Worm (Caenorhabditis elegans) whole organism, L1 larva: ENCODE results near the gene T21D12.14.
A peak's percentile ranks its signal among the peaks of the same experiment; 100 is the strongest.

Source experiments
- C04F5.9 ChIP-seq: sonication (generic microtip); optimal IDR thresholded peaks from 2 replicates; lab custom pipeline; 2016; ENCODE audit warnings: missing genetic modification characterization, missing compliant biosample characterization
- F16B12.6 ChIP-seq: fragments of 150-350 bp; optimal IDR thresholded peaks from 2 replicates; lab custom pipeline; 2014; ENCODE audit warnings: missing biosample characterization, missing genetic modification characterization
- aha-1 ChIP-seq: fragments of 150-350 bp; optimal IDR thresholded peaks from 2 replicates; lab custom pipeline; 2014; ENCODE audit warnings: missing biosample characterization, missing genetic modification characterization
- ceh-63 ChIP-seq: fragments of 200-800 bp; sonication (Bioruptor generic); optimal IDR thresholded peaks from 2 replicates; lab custom pipeline; 2018; ENCODE audit warnings: mild to moderate bottlenecking, missing genetic modification characterization, missing compliant biosample characterization
- ceh-82 ChIP-seq, 3 experiments: fragments of 150-350 bp in 1 of 3; sonication (generic microtip) in 2 of 3; optimal IDR thresholded peaks; 2 replicates each; lab custom pipeline; 2014 to 2017; ENCODE audit warnings: missing biosample characterization in 3 of 3, missing genetic modification characterization in 3 of 3
- ces-1 ChIP-seq: fragments of 150-350 bp; optimal IDR thresholded peaks from 2 replicates; lab custom pipeline; 2014; ENCODE audit warnings: missing biosample characterization, missing genetic modification reagents, missing genetic modification characterization
- dpl-1 ChIP-seq, 3 experiments: fragments of 150-350 bp in 2 of 3; sonication (generic microtip) in 1 of 3; optimal IDR thresholded peaks; 2 replicates each; lab custom pipeline; 2014 to 2017; ENCODE audit warnings: missing biosample characterization in 3 of 3, missing genetic modification characterization in 3 of 3, missing genetic modification reagents in 3 of 3
- dsc-1 ChIP-seq: sonication (generic microtip); optimal IDR thresholded peaks from 2 replicates; lab custom pipeline; 2016; ENCODE audit warnings: mild to moderate bottlenecking, missing genetic modification characterization, missing compliant biosample characterization
- efl-1 ChIP-seq, 4 experiments: fragments of 150-350 bp; optimal IDR thresholded peaks in 3 of 4; peaks in 1 of 4; 1 replicate in 1 of 4; 2 replicates in 3 of 4; lab custom pipeline; 2014; ENCODE audit warnings: missing biosample characterization in 2 of 4, missing genetic modification characterization in 2 of 4, missing genetic modification reagents in 2 of 4
- efl-3 ChIP-seq: fragments of 200-800 bp; sonication (Bioruptor generic); optimal IDR thresholded peaks from 2 replicates; lab custom pipeline; 2018; ENCODE audit warnings: mild to moderate bottlenecking, missing genetic modification characterization, missing compliant biosample characterization
- elt-2 ChIP-seq: sonication (generic microtip); optimal IDR thresholded peaks from 2 replicates; lab custom pipeline; 2016; ENCODE audit warnings: missing genetic modification characterization, mild to moderate bottlenecking, inconsistent platforms, missing compliant biosample characterization, missing genetic modification reagents
- elt-3 ChIP-seq, 6 experiments: fragments of 150-350 bp in 1 of 6; sonication (generic microtip); optimal IDR thresholded peaks; 2 replicates each; lab custom pipeline; 2017 to 2018; ENCODE audit warnings: missing biosample characterization in 6 of 6, missing genetic modification characterization in 6 of 6, inconsistent platforms in 1 of 6
- fkh-10 ChIP-seq: sonication (generic microtip); optimal IDR thresholded peaks from 2 replicates; lab custom pipeline; 2017; ENCODE audit warnings: missing biosample characterization, missing genetic modification reagents, missing genetic modification characterization
- fkh-4 ChIP-seq: sonication (generic microtip); optimal IDR thresholded peaks from 2 replicates; lab custom pipeline; 2016; ENCODE audit warnings: missing compliant biosample characterization, missing genetic modification characterization, borderline replicate concordance
- fkh-8 ChIP-seq: sonication (generic microtip); optimal IDR thresholded peaks from 2 replicates; lab custom pipeline; 2016; ENCODE audit warnings: mild to moderate bottlenecking, missing genetic modification characterization, missing compliant biosample characterization
- irx-1 ChIP-seq: sonication (generic microtip); optimal IDR thresholded peaks from 2 replicates; lab custom pipeline; 2016; ENCODE audit warnings: missing genetic modification characterization, missing compliant biosample characterization
- lin-13 ChIP-seq: fragments of 150-350 bp; optimal IDR thresholded peaks from 2 replicates; lab custom pipeline; 2014; ENCODE audit warnings: missing biosample characterization, missing genetic modification reagents, missing genetic modification characterization
- lin-14 ChIP-seq: fragments of 200-800 bp; sonication (Bioruptor generic); optimal IDR thresholded peaks from 2 replicates; lab custom pipeline; 2018; ENCODE audit warnings: mild to moderate bottlenecking, missing genetic modification characterization, moderate library complexity, missing compliant biosample characterization
- lin-35 ChIP-seq, 2 experiments: fragments of 150-350 bp; optimal IDR thresholded peaks; 2 replicates each; lab custom pipeline; 2014; ENCODE audit warnings: missing biosample characterization in 2 of 2, missing genetic modification characterization in 2 of 2, missing genetic modification reagents in 2 of 2
- lin-39 ChIP-seq: fragments of 150-350 bp; optimal IDR thresholded peaks from 2 replicates; lab custom pipeline; 2014; ENCODE audit warnings: missing biosample characterization, missing genetic modification reagents, missing genetic modification characterization
- lir-3 ChIP-seq: sonication (generic microtip); optimal IDR thresholded peaks from 2 replicates; lab custom pipeline; 2016; ENCODE audit warnings: mild to moderate bottlenecking, missing genetic modification characterization, moderate library complexity, missing compliant biosample characterization; ENCODE audit not compliant: poor library complexity
- lsy-2 ChIP-seq, 2 experiments: fragments of 150-350 bp; optimal IDR thresholded peaks; 2 replicates each; lab custom pipeline; 2014; ENCODE audit warnings: missing biosample characterization in 2 of 2, missing genetic modification characterization in 2 of 2
- mdl-1 ChIP-seq, 2 experiments: fragments of 150-350 bp; optimal IDR thresholded peaks; 2 replicates each; lab custom pipeline; 2014 to 2017; ENCODE audit warnings: missing biosample characterization in 2 of 2, missing genetic modification characterization in 2 of 2, inconsistent platforms in 1 of 2
- mep-1 ChIP-seq: fragments of 150-350 bp; optimal IDR thresholded peaks from 2 replicates; lab custom pipeline; 2014; ENCODE audit warnings: missing biosample characterization, missing genetic modification characterization
- nhr-12 ChIP-seq: sonication (generic microtip); optimal IDR thresholded peaks from 2 replicates; lab custom pipeline; 2017; ENCODE audit warnings: missing biosample characterization, missing genetic modification characterization
- nhr-19 ChIP-seq: fragments of 200-800 bp; sonication (Bioruptor generic); conservative IDR thresholded peaks from 2 replicates; pipeline ENCODE4 v1.3.6; 2022; ENCODE audit warnings: missing genetic modification characterization, missing compliant biosample characterization
- nhr-20 ChIP-seq: sonication (generic microtip); optimal IDR thresholded peaks from 2 replicates; lab custom pipeline; 2016; ENCODE audit warnings: mild to moderate bottlenecking, missing genetic modification characterization, missing compliant biosample characterization
- nhr-237 ChIP-seq: fragments of 150-350 bp; optimal IDR thresholded peaks from 2 replicates; lab custom pipeline; 2014; ENCODE audit warnings: missing biosample characterization, missing genetic modification characterization
- nhr-71 ChIP-seq: sonication (generic microtip); optimal IDR thresholded peaks from 2 replicates; lab custom pipeline; 2016; ENCODE audit warnings: mild to moderate bottlenecking, missing genetic modification characterization, moderate library complexity, missing compliant biosample characterization
- nhr-76 ChIP-seq: sonication (generic microtip); optimal IDR thresholded peaks from 2 replicates; lab custom pipeline; 2017; ENCODE audit warnings: missing biosample characterization, missing genetic modification characterization
- nhr-77 ChIP-seq: fragments of 150-350 bp; optimal IDR thresholded peaks from 2 replicates; lab custom pipeline; 2014; ENCODE audit warnings: missing biosample characterization, missing genetic modification characterization
- nhr-84 ChIP-seq: sonication (generic microtip); optimal IDR thresholded peaks from 2 replicates; lab custom pipeline; 2017; ENCODE audit warnings: missing biosample characterization, missing genetic modification characterization
- nhr-85 ChIP-seq: sonication (generic microtip); peaks from one replicate; lab custom pipeline; 2016; ENCODE audit warnings: missing genetic modification characterization, inconsistent platforms, missing compliant biosample characterization
- pax-3 ChIP-seq: fragments of 200-800 bp; sonication (Bioruptor generic); optimal IDR thresholded peaks from 2 replicates; lab custom pipeline; 2018; ENCODE audit warnings: mild to moderate bottlenecking, missing genetic modification characterization, moderate library complexity, missing compliant biosample characterization
- rnt-1 ChIP-seq: sonication (generic microtip); optimal IDR thresholded peaks from 2 replicates; lab custom pipeline; 2016; ENCODE audit warnings: mild to moderate bottlenecking, missing genetic modification characterization, moderate library complexity, missing compliant biosample characterization
- skn-1 ChIP-seq: fragments of 150-350 bp; optimal IDR thresholded peaks from 2 replicates; lab custom pipeline; 2014; ENCODE audit warnings: missing biosample characterization, missing genetic modification characterization
- snu-23 ChIP-seq: sonication (generic microtip); optimal IDR thresholded peaks from 2 replicates; lab custom pipeline; 2016; ENCODE audit warnings: missing genetic modification characterization, missing compliant biosample characterization
- sox-4 ChIP-seq: sonication (generic microtip); optimal IDR thresholded peaks from 2 replicates; lab custom pipeline; 2016; ENCODE audit warnings: missing genetic modification characterization, missing compliant biosample characterization
- swsn-7 ChIP-seq: sonication (generic microtip); optimal IDR thresholded peaks from 2 replicates; lab custom pipeline; 2016; ENCODE audit warnings: missing genetic modification characterization, missing compliant biosample characterization
- tbx-2 ChIP-seq: sonication (generic microtip); optimal IDR thresholded peaks from 2 replicates; lab custom pipeline; 2016; ENCODE audit warnings: missing genetic modification characterization, missing compliant biosample characterization
- tlp-1 ChIP-seq: fragments of 150-350 bp; optimal IDR thresholded peaks from 2 replicates; lab custom pipeline; 2014; ENCODE audit warnings: missing biosample characterization, missing genetic modification characterization
- unc-130 ChIP-seq: fragments of 150-350 bp; optimal IDR thresholded peaks from 2 replicates; lab custom pipeline; 2017; ENCODE audit warnings: missing biosample characterization, missing genetic modification characterization, inconsistent platforms
- unc-86 ChIP-seq: sonication (generic microtip); optimal IDR thresholded peaks from 2 replicates; lab custom pipeline; 2016; ENCODE audit warnings: missing genetic modification characterization, missing compliant biosample characterization
- xbp-1 ChIP-seq: sonication (generic microtip); optimal IDR thresholded peaks from 2 replicates; lab custom pipeline; 2016; ENCODE audit warnings: missing genetic modification characterization, missing compliant biosample characterization
- zip-4 ChIP-seq: fragments of 200-800 bp; sonication (Bioruptor generic); optimal IDR thresholded peaks from 2 replicates; lab custom pipeline; 2018; ENCODE audit warnings: mild to moderate bottlenecking, missing genetic modification characterization, moderate library complexity, missing compliant biosample characterization
- ztf-11 ChIP-seq, 2 experiments: sonication (generic microtip); optimal IDR thresholded peaks; 2 replicates each; lab custom pipeline; 2016 to 2017; ENCODE audit warnings: missing genetic modification characterization in 2 of 2, missing biosample characterization in 1 of 2, missing compliant biosample characterization in 1 of 2
- ztf-4 ChIP-seq: fragments of 150-350 bp; optimal IDR thresholded peaks from 2 replicates; lab custom pipeline; 2014; ENCODE audit warnings: missing biosample characterization, missing genetic modification characterization

Gene T21D12.14

ce11 chrIV:264182-264709 is 23.7 kb downstream of the T21D12.14 start, which contains the start of gene pat-6:
pat-6 (minus strand) TSS chrIV:264232.
- TF ChIP-seq nhr-71 (tag; lab: Kevin White, UChicago), result peak; percentile 51
- peak in 2 of 3 experiments; percentile 1 to 5 for TF ChIP-seq ceh-82 (tag; optimal IDR thresholded peaks at IDR 0.05; lab: Kevin White, UChicago)
- TF ChIP-seq nhr-76 (tag; lab: Kevin White, UChicago), result no peak
- no peak for TF ChIP-seq xbp-1
- TF ChIP-seq dsc-1 (tag; lab: Kevin White, UChicago), result peak; percentile 58
- TF ChIP-seq snu-23 (GFP tag; lab: Kevin White, UChicago), result peak; percentile 58
- TF ChIP-seq lin-13 (GFP tag; lab: Kevin White, UChicago), result no peak
- TF ChIP-seq elt-3 (tag; optimal IDR thresholded peaks at IDR 0.05; lab: Kevin White, UChicago), result no peak
- TF ChIP-seq lin-35 (GFP tag; optimal IDR thresholded peaks at IDR 0.05; lab: Kevin White, UChicago), result peak; percentile 7 to 53
- TF ChIP-seq swsn-7 (tag; lab: Kevin White, UChicago), result peak; percentile 31
- TF ChIP-seq lsy-2 (tag; optimal IDR thresholded peaks at IDR 0.05; lab: Kevin White, UChicago), result peak in 1 of 2 experiments; percentile 23
- TF ChIP-seq dpl-1 (GFP tag; optimal IDR thresholded peaks at IDR 0.05; lab: Kevin White, UChicago), result peak in 1 of 3 experiments; percentile 39
- peak; percentile 57 to 60 for TF ChIP-seq efl-1 (optimal IDR thresholded peaks at IDR 0.05; lab: Kevin White, UChicago)
- peak; percentile 47 to 93 for TF ChIP-seq efl-1 (GFP tag; optimal IDR thresholded peaks at IDR 0.05 in 1 of 2; lab: Kevin White, UChicago)
- peak; percentile 77 for TF ChIP-seq lin-14
- peak; percentile 59 for TF ChIP-seq mep-1 (tag; lab: Kevin White, UChicago)
- peak; percentile 45 for TF ChIP-seq ztf-4 (tag; lab: Kevin White, UChicago)
- no peak for TF ChIP-seq aha-1 (tag; lab: Kevin White, UChicago)
- peak; percentile 67 for TF ChIP-seq rnt-1 (tag; lab: Kevin White, UChicago)
- TF ChIP-seq lir-3 (tag; lab: Kevin White, UChicago), result no peak
- TF ChIP-seq, all 84 proteins: peak for 13

ce11 chrIV:262460-262859 is 25.5 kb downstream of the T21D12.14 start:
- TF ChIP-seq efl-1 (optimal IDR thresholded peaks at IDR 0.05; lab: Kevin White, UChicago), result no peak
- TF ChIP-seq efl-1 (GFP tag; optimal IDR thresholded peaks at IDR 0.05 in 1 of 2; lab: Kevin White, UChicago), result peak in 1 of 2 experiments; percentile 91
- TF ChIP-seq elt-3 (tag; optimal IDR thresholded peaks at IDR 0.05; lab: Kevin White, UChicago), result no peak

ce11 chrIV:261607-262006 is 26.3 kb downstream of the T21D12.14 start, which contains the start of gene pqbp-1.1:
pqbp-1.1 (minus strand) TSS chrIV:261683.
- TF ChIP-seq lin-39 (tag; lab: Kevin White, UChicago), result peak; percentile 33
- peak; percentile 42 for TF ChIP-seq fkh-10
- no peak for TF ChIP-seq ceh-63 (GFP tag; lab: Kevin White, UChicago)
- no peak for TF ChIP-seq fkh-4
- no peak for TF ChIP-seq nhr-19 (GFP tag; lab: Robert Waterston, UW)
- TF ChIP-seq lir-3 (tag; lab: Kevin White, UChicago), result no peak
- TF ChIP-seq snu-23 (GFP tag; lab: Kevin White, UChicago), result peak; percentile 67
- no peak for TF ChIP-seq pax-3
- TF ChIP-seq C04F5.9 (tag; lab: Kevin White, UChicago), result peak; percentile 39
- peak in 1 of 6 experiments; percentile 24 for TF ChIP-seq elt-3 (tag; optimal IDR thresholded peaks at IDR 0.05; lab: Kevin White, UChicago)
- TF ChIP-seq skn-1 (tag; lab: Kevin White, UChicago), result peak; percentile 41
- peak; percentile 18 for TF ChIP-seq ces-1 (GFP tag; lab: Kevin White, UChicago)
- TF ChIP-seq nhr-20 (tag; lab: Kevin White, UChicago), result peak; percentile 58
- no peak for TF ChIP-seq efl-3 (GFP tag; lab: Kevin White, UChicago)
- TF ChIP-seq ztf-11 (tag; optimal IDR thresholded peaks at IDR 0.05; lab: Kevin White, UChicago), result no peak
- TF ChIP-seq nhr-237 (tag; lab: Kevin White, UChicago), result peak; percentile 23
- TF ChIP-seq unc-130 (tag; lab: Kevin White, UChicago), result no peak
- TF ChIP-seq zip-4 (GFP tag; lab: Kevin White, UChicago), result no peak
- no peak for TF ChIP-seq tlp-1 (tag; lab: Kevin White, UChicago)
- TF ChIP-seq aha-1 (tag; lab: Kevin White, UChicago), result no peak
- peak; percentile 43 for TF ChIP-seq unc-86 (tag; lab: Kevin White, UChicago)
- peak; percentile 51 for TF ChIP-seq fkh-8
- TF ChIP-seq nhr-12, result no peak
- no peak for TF ChIP-seq mdl-1 (tag; optimal IDR thresholded peaks at IDR 0.05; lab: Kevin White, UChicago)
- TF ChIP-seq tbx-2 (tag; lab: Kevin White, UChicago), result peak; percentile 59
- TF ChIP-seq nhr-84 (tag; lab: Kevin White, UChicago), result no peak
- peak; percentile 4 for TF ChIP-seq F16B12.6 (tag; lab: Kevin White, UChicago)
- TF ChIP-seq elt-2 (tag; lab: Kevin White, UChicago), result no peak
- peak; percentile 64 for TF ChIP-seq xbp-1
- TF ChIP-seq nhr-85 (tag; lab: Kevin White, UChicago), result peak; percentile 50
- no peak for TF ChIP-seq sox-4 (tag; lab: Kevin White, UChicago)
- TF ChIP-seq irx-1 (tag; lab: Kevin White, UChicago), result peak; percentile 32
- no peak for TF ChIP-seq nhr-77
